Fruit fly (Drosophila melanogaster) Kc167 (cell line): ENCODE results near the gene AstA-R1.

Experiments
- Myc ChIP-seq: fragments of >200 bp; optimal IDR thresholded peaks from 2 replicates; lab custom pipeline; 2017; ENCODE audit warnings: missing external identifiers
- Sin3A ChIP-seq: fragments of >200 bp; optimal IDR thresholded peaks from 2 replicates; lab custom pipeline; 2018; ENCODE audit warnings: missing external identifiers
- h ChIP-seq: fragments of >200 bp; optimal IDR thresholded peaks from 3 replicates; lab custom pipeline; 2018; ENCODE audit warnings: missing external identifiers
- insv ChIP-seq: fragments of >200 bp; optimal IDR thresholded peaks from 3 replicates; lab custom pipeline; 2018; ENCODE audit warnings: missing external identifiers
- psq ChIP-seq: fragments of >200 bp; optimal IDR thresholded peaks from 2 replicates; lab custom pipeline; 2017; ENCODE audit warnings: missing external identifiers
- ttk ChIP-seq: sonication (Bioruptor generic); optimal IDR thresholded peaks from 2 replicates; lab custom pipeline; 2017; ENCODE audit warnings: missing external identifiers

dm6 chrX:3675538-3675937, 101.2 kb downstream of the AstA-R1 start:
- TF ChIP-seq h (lab: Kevin White, UChicago) (no peak), Sin3A (lab: Kevin White, UChicago) (no peak), ttk (lab: Kevin White, UChicago) (no peak), insv (lab: Kevin White, UChicago) (no peak), Myc (no peak), psq (no peak)
